Worm (Caenorhabditis elegans): ENCODE measurements around the gene msp-74.

ce11 chrII:5067927-5068326 is 47.2 kb downstream of the msp-74 start, which contains the start of gene C27A2.8:
- TF ChIP-seq lin-38 (GFP tag; IDR thresholded peaks at IDR 0.05) = no peak
- no peak for TF ChIP-seq mes-2 (tag; optimal IDR thresholded peaks at IDR 0.05; ENCODE audit: poor library complexity, severe bottlenecking)
- no peak for TF ChIP-seq fos-1 (tag; optimal IDR thresholded peaks at IDR 0.05)
- TF ChIP-seq pha-4 (GFP tag; IDR thresholded peaks at IDR 0.05) = no peak
- no peak for TF ChIP-seq pha-4 (tag; optimal IDR thresholded peaks at IDR 0.05)
- no peak for TF ChIP-seq skn-1 (tag; optimal IDR thresholded peaks at IDR 0.05)
- TF ChIP-seq dmd-6 (GFP tag; IDR thresholded peaks at IDR 0.05) = no peak
